Fruit fly (Drosophila melanogaster): Measurements from ENCODE around the gene Ran.

The Ran gene

DNA sequence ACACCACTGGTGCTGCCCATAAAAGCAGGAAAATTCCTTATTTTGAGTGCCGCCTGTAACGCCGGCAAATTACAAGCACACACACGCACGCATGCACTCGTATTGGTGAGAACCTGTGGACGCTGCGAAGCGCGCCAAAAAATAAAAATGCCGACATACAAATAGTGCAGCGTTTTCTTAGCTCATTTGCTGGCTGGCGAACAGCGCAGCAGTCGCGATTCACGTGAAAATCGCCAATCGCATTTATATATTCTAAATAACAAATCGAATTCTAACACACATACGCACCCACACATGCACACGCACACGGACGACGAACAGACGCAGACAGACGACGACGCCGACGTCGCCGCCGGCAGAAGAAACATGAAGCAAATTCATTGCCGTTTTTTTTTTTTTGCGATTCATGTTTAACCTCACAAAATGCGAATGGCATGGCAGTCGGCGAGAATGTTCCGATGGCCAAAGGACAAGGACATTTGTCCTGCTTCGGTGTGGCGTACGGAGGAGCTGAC is 906 bp downstream of the Ran start (continued):
- TF ChIP-seq CG17912 (GFP tag; optimal IDR thresholded peaks at IDR 0.05) (no peak), E2f1 (GFP tag; IDR thresholded peaks at IDR 0.05) (0 out of 2 replicates have a peak, but pooled peaks have one; percentile 15), CG6254 (GFP tag; optimal IDR thresholded peaks at IDR 0.05) (no peak), CG4424 (GFP tag; optimal IDR thresholded peaks at IDR 0.05) (no peak), Adf1 (GFP tag; IDR thresholded peaks at IDR 0.05) (peak; percentile 93), Drgx (GFP tag; IDR thresholded peaks at IDR 0.05) (0 out of 2 replicates have a peak, but pooled peaks have one; percentile 24), CG7987 (GFP tag; optimal IDR thresholded peaks at IDR 0.05) (no peak), Gsc (GFP tag; IDR thresholded peaks at IDR 0.05) (no peak), CG10543 (GFP tag; optimal IDR thresholded peaks at IDR 0.05) (no peak), CG30403 (GFP tag; optimal IDR thresholded peaks at IDR 0.05) (no peak), cas (GFP tag; IDR thresholded peaks at IDR 0.05) (no peak), CG42726 (GFP tag; IDR thresholded peaks at IDR 0.05; ENCODE audit: partially characterized antibody) (no peak), unc-4 (GFP tag; IDR thresholded peaks at IDR 0.05; ENCODE audit: partially characterized antibody) (no peak), Tbp (GFP tag; optimal IDR thresholded peaks at IDR 0.05) (no peak), dm (GFP tag; optimal IDR thresholded peaks at IDR 0.05) (peak; percentile 68), btn (GFP tag; optimal IDR thresholded peaks at IDR 0.05) (no peak), grn (GFP tag; optimal IDR thresholded peaks at IDR 0.05) (no peak), zen2 (GFP tag; IDR thresholded peaks at IDR 0.05; ENCODE audit: partially characterized antibody) (no peak), E2f2 (GFP tag; IDR thresholded peaks at IDR 0.05) (no peak), grau (tag; optimal IDR thresholded peaks at IDR 0.05) (peak; percentile 83), h (optimal IDR thresholded peaks at IDR 0.05) (no peak), CG4730 (GFP tag; IDR thresholded peaks at IDR 0.05) (no peak), scrt (GFP tag; optimal IDR thresholded peaks at IDR 0.05) (peak; percentile 12), H15 (GFP tag; IDR thresholded peaks at IDR 0.05) (no peak), nerfin-1 (tag; optimal IDR thresholded peaks at IDR 0.05) (peak; percentile 64), CG10959 (GFP tag; IDR thresholded peaks at IDR 0.05) (no peak), sens-2 (GFP tag; IDR thresholded peaks at IDR 0.05) (no peak), Dp (GFP tag; optimal IDR thresholded peaks at IDR 0.05) (peak; percentile 7), nmo (GFP tag; optimal IDR thresholded peaks at IDR 0.05) (no peak), PHDP (tag; optimal IDR thresholded peaks at IDR 0.05) (no peak), CG6272 (GFP tag; IDR thresholded peaks at IDR 0.05) (no peak), Rfx (GFP tag; IDR thresholded peaks at IDR 0.05) (0 out of 2 replicates have a peak, but pooled peaks have one; percentile 22)

- TF ChIP-seq zen2 (GFP tag; IDR thresholded peaks at IDR 0.05; ENCODE audit: partially characterized antibody): no peak
- no peak for TF ChIP-seq CoRest (tag; optimal IDR thresholded peaks at IDR 0.05)
- 0 out of 3 replicates have a peak, but pooled peaks have one; percentile 10 for TF ChIP-seq CG17361 (GFP tag; IDR thresholded peaks at IDR 0.05)
- TF ChIP-seq HHEX (GFP tag; optimal IDR thresholded peaks at IDR 0.05): no peak
- TF ChIP-seq ssp (GFP tag; IDR thresholded peaks at IDR 0.05): no peak
- TF ChIP-seq org-1 (GFP tag; optimal IDR thresholded peaks at IDR 0.05): peak; percentile 33
- TF ChIP-seq zf30C (GFP tag; optimal IDR thresholded peaks at IDR 0.05): no peak
- peak; percentile 19 for TF ChIP-seq CG1603 (tag; optimal IDR thresholded peaks at IDR 0.05)
- no peak for TF ChIP-seq fd64A (GFP tag; optimal IDR thresholded peaks at IDR 0.05)
- peak; percentile 3 for TF ChIP-seq pb (GFP tag; optimal IDR thresholded peaks at IDR 0.05)
- TF ChIP-seq PHDP (tag; optimal IDR thresholded peaks at IDR 0.05): peak; percentile 24
- TF ChIP-seq CG11696 (GFP tag; IDR thresholded peaks at IDR 0.05): no peak
- no peak for TF ChIP-seq CG17912 (GFP tag; optimal IDR thresholded peaks at IDR 0.05)
- no peak for TF ChIP-seq B-H2 (GFP tag; optimal IDR thresholded peaks at IDR 0.05)
- peak; percentile 21 for TF ChIP-seq unpg (GFP tag; optimal IDR thresholded peaks at IDR 0.05)
- peak; percentile 27 for TF ChIP-seq ind (GFP tag; optimal IDR thresholded peaks at IDR 0.05)
- TF ChIP-seq CG11723 (GFP tag; optimal IDR thresholded peaks at IDR 0.05): no peak
- TF ChIP-seq CG17359 (tag; optimal IDR thresholded peaks at IDR 0.05): peak; percentile 26
- TF ChIP-seq sens (GFP tag): peak; percentile 87
- TF ChIP-seq CG31365 (tag; optimal IDR thresholded peaks at IDR 0.05): no peak
- TF ChIP-seq gro (GFP tag; optimal IDR thresholded peaks at IDR 0.05): peak; percentile 4
- TF ChIP-seq sisA (GFP tag; IDR thresholded peaks at IDR 0.05): 0 out of 2 replicates have a peak, but pooled peaks have one; percentile 32
Observed at dm6 chrX:11146598-11147176, 1.8 kb downstream of the Ran start.

All from whole organism, embryonic.